Worm (Caenorhabditis elegans): ENCODE results near the gene F14H3.15.

- no peak for TF ChIP-seq dao-5 (tag; optimal IDR thresholded peaks at IDR 0.05)
- no peak for TF ChIP-seq him-1 (tag; optimal IDR thresholded peaks at IDR 0.05)
- TF ChIP-seq W03F9.2 (tag; optimal IDR thresholded peaks at IDR 0.05), result no peak
Measured at ce11 chrV:16103594-16103993, 43.6 kb upstream of the F14H3.15 start, which contains the start of gene argk-1.

All from whole organism, L4/young adult.